Worm (Caenorhabditis elegans) whole organism, L3 larva: Measurements from ENCODE around the gene abu-1.

Experiments used
- egl-5 ChIP-seq: fragments of 150-350 bp; optimal IDR thresholded peaks from 2 replicates; lab custom pipeline; 2017; ENCODE audit warnings: missing biosample characterization, missing genetic modification reagents, missing genetic modification characterization, inconsistent platforms
- elt-1 ChIP-seq: fragments of 150-350 bp; optimal IDR thresholded peaks from 2 replicates; lab custom pipeline; 2014; ENCODE audit warnings: missing biosample characterization, missing genetic modification characterization
- mdl-1 ChIP-seq: fragments of 150-350 bp; optimal IDR thresholded peaks from 2 replicates; lab custom pipeline; 2014; ENCODE audit warnings: missing biosample characterization, missing genetic modification characterization
- nhr-76 ChIP-seq: fragments of 150-350 bp; sonication (generic microtip); optimal IDR thresholded peaks from 5 replicates; lab custom pipeline; 2014; ENCODE audit warnings: missing biosample characterization, missing genetic modification characterization
- tbx-2 ChIP-seq: sonication (generic microtip); optimal IDR thresholded peaks from 2 replicates; lab custom pipeline; 2016; ENCODE audit warnings: mild to moderate bottlenecking, missing genetic modification characterization, missing compliant biosample characterization
- ztf-11 ChIP-seq: fragments of 150-350 bp; optimal IDR thresholded peaks from 2 replicates; lab custom pipeline; 2014; ENCODE audit warnings: missing biosample characterization, missing genetic modification characterization

DNA sequence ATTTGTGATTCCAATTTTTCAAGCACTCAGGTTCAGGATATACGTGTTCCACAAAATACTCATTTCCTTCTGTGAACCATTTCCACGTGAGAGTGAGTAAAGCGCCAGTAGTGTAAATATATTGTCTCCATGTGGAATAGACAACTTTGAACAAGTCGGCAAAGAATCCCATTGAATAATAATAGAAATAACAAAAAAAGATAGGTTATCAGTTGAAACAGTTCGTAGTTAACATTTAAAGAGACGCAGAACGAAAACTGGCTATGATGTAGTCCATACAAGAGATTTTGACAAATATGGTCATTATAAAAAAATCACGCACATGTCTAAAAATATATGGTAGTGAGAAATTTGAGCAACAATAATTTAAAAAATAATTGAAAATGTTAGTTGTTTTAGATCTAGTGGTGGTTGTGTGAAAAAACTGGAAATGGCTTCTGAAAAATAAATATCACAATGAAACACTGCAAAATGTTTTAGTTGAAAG is 24.1 kb downstream of the abu-1 start, which contains the start of gene ceeh-2:
- no peak for TF ChIP-seq tbx-2
- TF ChIP-seq egl-5 (tag; lab: Kevin White, UChicago) = no peak
- TF ChIP-seq nhr-76 = no peak
- no peak for TF ChIP-seq elt-1
- TF ChIP-seq mdl-1 (tag; lab: Kevin White, UChicago) = no peak
- TF ChIP-seq ztf-11 = no peak
